Fruit fly (Drosophila melanogaster) whole organism, prepupa: ENCODE results near the gene CG12729.

Experiments
- Blimp-1 ChIP-seq: fragments of 200-800 bp; sonication (Bioruptor generic); optimal IDR thresholded peaks from 3 replicates; lab custom pipeline; 2017; ENCODE audit warnings: missing biosample characterization, missing genetic modification characterization, mild to moderate bottlenecking, moderate library complexity, missing genetic modification reagents
- CG10669 ChIP-seq: fragments of 200-800 bp; sonication (Bioruptor generic); optimal IDR thresholded peaks from 3 replicates; lab custom pipeline; 2018; ENCODE audit warnings: missing biosample characterization, mild to moderate bottlenecking, missing genetic modification characterization, moderate library complexity
- CG11294 ChIP-seq: fragments of 200-800 bp; sonication (Bioruptor generic); IDR thresholded peaks from 2 replicates; pipeline ENCODE4 v1.3.6; 2022; ENCODE audit warnings: missing biosample characterization, missing genetic modification characterization
- CG11762 ChIP-seq: fragments of 200-800 bp; sonication (Bioruptor generic); optimal IDR thresholded peaks from 3 replicates; lab custom pipeline; 2016; ENCODE audit warnings: missing biosample characterization, missing genetic modification characterization; ENCODE audit not compliant: insufficient read depth
- CG11902 ChIP-seq: fragments of 200-800 bp; sonication (Bioruptor generic); optimal IDR thresholded peaks from 3 replicates; lab custom pipeline; 2016; ENCODE audit warnings: missing biosample characterization, missing genetic modification characterization
- CG15336 ChIP-seq: fragments of 200-800 bp; sonication (Bioruptor generic); IDR thresholded peaks from 2 replicates; pipeline ENCODE4 v1.3.6; 2022; ENCODE audit warnings: missing biosample characterization, missing genetic modification characterization
- CG1621 ChIP-seq: fragments of 200-800 bp; sonication (Bioruptor generic); optimal IDR thresholded peaks from 3 replicates; lab custom pipeline; 2018; ENCODE audit warnings: missing biosample characterization, mild to moderate bottlenecking, missing genetic modification characterization
- CG16779 ChIP-seq: fragments of 200-800 bp; sonication (Bioruptor generic); optimal IDR thresholded peaks from 3 replicates; lab custom pipeline; 2017; ENCODE audit warnings: missing biosample characterization, mild to moderate bottlenecking, missing genetic modification characterization
- CG3032 ChIP-seq: fragments of 200-800 bp; optimal IDR thresholded peaks from 2 replicates; lab custom pipeline; 2019; ENCODE audit warnings: missing biosample characterization, mild to moderate bottlenecking, missing genetic modification characterization, moderate library complexity
- CG31627 ChIP-seq: fragments of 200-800 bp; sonication (Bioruptor generic); optimal IDR thresholded peaks from 3 replicates; lab custom pipeline; 2016; ENCODE audit warnings: missing biosample characterization, missing genetic modification characterization
- CG32006 ChIP-seq: fragments of 200-800 bp; sonication (Bioruptor generic); optimal IDR thresholded peaks from 3 replicates; lab custom pipeline; 2017; ENCODE audit warnings: missing biosample characterization, mild to moderate bottlenecking, missing genetic modification characterization
- CG34406 ChIP-seq: fragments of 200-800 bp; sonication (Bioruptor generic); optimal IDR thresholded peaks from 3 replicates; lab custom pipeline; 2016; ENCODE audit warnings: missing biosample characterization, missing genetic modification characterization
- CG4318 ChIP-seq: fragments of 200-800 bp; sonication (Bioruptor generic); optimal IDR thresholded peaks from 3 replicates; lab custom pipeline; 2017; ENCODE audit warnings: missing biosample characterization, mild to moderate bottlenecking, missing genetic modification characterization
- CG6276 ChIP-seq: fragments of 200-800 bp; sonication (Bioruptor generic); optimal IDR thresholded peaks from 2 replicates; lab custom pipeline; 2017; ENCODE audit warnings: missing biosample characterization, mild to moderate bottlenecking, missing genetic modification characterization
- CG6792 ChIP-seq: fragments of 200-800 bp; sonication (Bioruptor generic); optimal IDR thresholded peaks from 3 replicates; lab custom pipeline; 2016; ENCODE audit warnings: missing biosample characterization, missing genetic modification characterization
- CG6808 ChIP-seq: fragments of 200-800 bp; sonication (Bioruptor generic); optimal IDR thresholded peaks from 3 replicates; lab custom pipeline; 2017; ENCODE audit warnings: missing biosample characterization, missing genetic modification characterization, mild to moderate bottlenecking, moderate library complexity, missing genetic modification reagents
- CG6854 ChIP-seq: fragments of 200-800 bp; sonication (Bioruptor generic); optimal IDR thresholded peaks from 2 replicates; lab custom pipeline; 2017; ENCODE audit warnings: missing biosample characterization, mild to moderate bottlenecking, missing genetic modification characterization
- CG7368 ChIP-seq: fragments of 200-800 bp; sonication (Bioruptor generic); optimal IDR thresholded peaks from 3 replicates; lab custom pipeline; 2016; ENCODE audit warnings: missing biosample characterization, missing genetic modification characterization
- CG8119 ChIP-seq: fragments of 200-800 bp; sonication (Bioruptor generic); IDR thresholded peaks from 3 replicates; pipeline ENCODE4 v1.3.6; 2022; ENCODE audit warnings: missing biosample characterization, missing genetic modification characterization
- CG8632 ChIP-seq: fragments of 200-800 bp; sonication (Bioruptor generic); optimal IDR thresholded peaks from 3 replicates; lab custom pipeline; 2016; ENCODE audit warnings: missing biosample characterization, missing genetic modification characterization
- Eip75B ChIP-seq: fragments of 200-800 bp; sonication (Bioruptor generic); optimal IDR thresholded peaks from 3 replicates; lab custom pipeline; 2016; ENCODE audit warnings: missing biosample characterization, missing genetic modification characterization
- Eip78C ChIP-seq: fragments of 200-800 bp; sonication (Bioruptor generic); peaks from one replicate; lab custom pipeline; 2016; ENCODE audit warnings: missing biosample characterization, missing genetic modification characterization
- Eip93F ChIP-seq: fragments of 200-800 bp; sonication (Bioruptor generic); optimal IDR thresholded peaks from 2 replicates; lab custom pipeline; 2016; ENCODE audit warnings: missing biosample characterization, mild to moderate bottlenecking, missing genetic modification characterization
- Ets21C ChIP-seq: fragments of 200-800 bp; sonication (Bioruptor generic); optimal IDR thresholded peaks from 3 replicates; lab custom pipeline; 2016; ENCODE audit warnings: missing biosample characterization, missing genetic modification characterization
- Ets96B ChIP-seq: fragments of 200-800 bp; optimal IDR thresholded peaks from 2 replicates; lab custom pipeline; 2019; ENCODE audit warnings: missing biosample characterization, mild to moderate bottlenecking, missing genetic modification characterization, moderate library complexity
- Gug ChIP-seq: fragments of 200-800 bp; sonication (Bioruptor generic); IDR thresholded peaks from 2 replicates; pipeline ENCODE4 v1.3.6; 2022; ENCODE audit warnings: missing biosample characterization, missing genetic modification characterization
- Hr38 ChIP-seq: sonication (Bioruptor generic); optimal IDR thresholded peaks from 2 replicates; lab custom pipeline; 2016; ENCODE audit warnings: missing biosample characterization, missing genetic modification characterization
- Hr39 ChIP-seq: fragments of 200-800 bp; sonication (Bioruptor generic); optimal IDR thresholded peaks from 2 replicates; lab custom pipeline; 2016; ENCODE audit warnings: missing biosample characterization, missing genetic modification characterization
- Lpt ChIP-seq: fragments of 200-800 bp; sonication (Bioruptor generic); optimal IDR thresholded peaks from 3 replicates; lab custom pipeline; 2016; ENCODE audit warnings: missing biosample characterization, missing genetic modification characterization
- Met ChIP-seq: fragments of 200-800 bp; sonication (Bioruptor generic); optimal IDR thresholded peaks from 3 replicates; lab custom pipeline; 2016; ENCODE audit warnings: missing biosample characterization, missing genetic modification characterization
- OdsH ChIP-seq: fragments of 200-800 bp; sonication (Bioruptor generic); optimal IDR thresholded peaks from 3 replicates; lab custom pipeline; 2016; ENCODE audit warnings: missing biosample characterization, missing genetic modification characterization
- Sox102F ChIP-seq: fragments of 200-800 bp; sonication (Bioruptor generic); optimal IDR thresholded peaks from 2 replicates; lab custom pipeline; 2016; ENCODE audit warnings: missing biosample characterization, mild to moderate bottlenecking, missing genetic modification characterization
- Sox14 ChIP-seq: fragments of 200-800 bp; sonication (Bioruptor generic); optimal IDR thresholded peaks from 3 replicates; lab custom pipeline; 2016; ENCODE audit warnings: missing biosample characterization, missing genetic modification characterization
- Sox15 ChIP-seq: fragments of 200-800 bp; sonication (Bioruptor generic); optimal IDR thresholded peaks from 3 replicates; lab custom pipeline; 2016; ENCODE audit warnings: missing biosample characterization, missing genetic modification characterization
- achi ChIP-seq: fragments of 200-800 bp; sonication (Bioruptor generic); optimal IDR thresholded peaks from 3 replicates; lab custom pipeline; 2016; ENCODE audit warnings: missing biosample characterization, missing genetic modification characterization
- acj6 ChIP-seq: fragments of 200-800 bp; sonication (Bioruptor generic); optimal IDR thresholded peaks from 3 replicates; lab custom pipeline; 2016; ENCODE audit warnings: missing biosample characterization, missing genetic modification characterization
- cyc ChIP-seq: fragments of 200-800 bp; sonication (Bioruptor generic); optimal IDR thresholded peaks from 3 replicates; lab custom pipeline; 2016; ENCODE audit warnings: missing biosample characterization, missing genetic modification characterization
- dac ChIP-seq: fragments of 200-800 bp; sonication (Bioruptor generic); optimal IDR thresholded peaks from 2 replicates; lab custom pipeline; 2017; ENCODE audit warnings: missing biosample characterization, mild to moderate bottlenecking, missing genetic modification characterization
- eg ChIP-seq: fragments of 200-800 bp; sonication (Bioruptor generic); IDR thresholded peaks from 3 replicates; pipeline ENCODE4 v1.3.6; 2022; ENCODE audit warnings: missing biosample characterization, missing genetic modification characterization
- esn ChIP-seq: fragments of 200-800 bp; sonication (Bioruptor generic); optimal IDR thresholded peaks from 2 replicates; lab custom pipeline; 2016; ENCODE audit warnings: missing biosample characterization, mild to moderate bottlenecking, missing genetic modification characterization, moderate library complexity
- fd85E ChIP-seq: fragments of 200-800 bp; sonication (Bioruptor generic); optimal IDR thresholded peaks from 3 replicates; lab custom pipeline; 2016; ENCODE audit warnings: missing biosample characterization, missing genetic modification characterization
- fkh ChIP-seq: fragments of 200-800 bp; sonication (Bioruptor generic); optimal IDR thresholded peaks from 3 replicates; lab custom pipeline; 2017; ENCODE audit warnings: missing biosample characterization, mild to moderate bottlenecking, missing genetic modification characterization, moderate library complexity
- lz ChIP-seq: fragments of 200-800 bp; sonication (Bioruptor generic); optimal IDR thresholded peaks from 3 replicates; lab custom pipeline; 2016; ENCODE audit warnings: missing biosample characterization, missing genetic modification characterization
- net ChIP-seq: fragments of 200-800 bp; sonication (Bioruptor generic); optimal IDR thresholded peaks from 3 replicates; lab custom pipeline; 2016; ENCODE audit warnings: missing biosample characterization, missing genetic modification characterization
- pdm3 ChIP-seq: fragments of 200-800 bp; sonication (Bioruptor generic); optimal IDR thresholded peaks from 3 replicates; lab custom pipeline; 2016; ENCODE audit warnings: missing biosample characterization, missing genetic modification characterization
- salr ChIP-seq, 2 experiments: fragments of 200-800 bp; sonication (Bioruptor generic); optimal IDR thresholded peaks; 3 replicates each; lab custom pipeline; 2016 to 2018; ENCODE audit warnings: missing biosample characterization in 2 of 2, missing genetic modification characterization in 2 of 2, mild to moderate bottlenecking in 1 of 2
- spab ChIP-seq: fragments of 200-800 bp; sonication (Bioruptor generic); optimal IDR thresholded peaks from 2 replicates; lab custom pipeline; 2017; ENCODE audit warnings: missing biosample characterization, mild to moderate bottlenecking, missing genetic modification characterization, missing genetic modification reagents
- ss ChIP-seq, 2 experiments: fragments of 200-800 bp; sonication (Bioruptor generic); optimal IDR thresholded peaks; 2 replicates in 1 of 2; 3 replicates in 1 of 2; lab custom pipeline; 2017 to 2018; ENCODE audit warnings: mild to moderate bottlenecking in 2 of 2, missing biosample characterization in 2 of 2, missing genetic modification characterization in 2 of 2, moderate library complexity in 1 of 2
- svp ChIP-seq: fragments of 200-800 bp; sonication (Bioruptor generic); peaks from one replicate; lab custom pipeline; 2016; ENCODE audit warnings: missing biosample characterization, missing genetic modification characterization
- vri ChIP-seq: fragments of 200-800 bp; sonication (Bioruptor generic); optimal IDR thresholded peaks from 3 replicates; lab custom pipeline; 2016; ENCODE audit warnings: missing biosample characterization, mild to moderate bottlenecking, missing genetic modification characterization

The CG12729 gene

DNA sequence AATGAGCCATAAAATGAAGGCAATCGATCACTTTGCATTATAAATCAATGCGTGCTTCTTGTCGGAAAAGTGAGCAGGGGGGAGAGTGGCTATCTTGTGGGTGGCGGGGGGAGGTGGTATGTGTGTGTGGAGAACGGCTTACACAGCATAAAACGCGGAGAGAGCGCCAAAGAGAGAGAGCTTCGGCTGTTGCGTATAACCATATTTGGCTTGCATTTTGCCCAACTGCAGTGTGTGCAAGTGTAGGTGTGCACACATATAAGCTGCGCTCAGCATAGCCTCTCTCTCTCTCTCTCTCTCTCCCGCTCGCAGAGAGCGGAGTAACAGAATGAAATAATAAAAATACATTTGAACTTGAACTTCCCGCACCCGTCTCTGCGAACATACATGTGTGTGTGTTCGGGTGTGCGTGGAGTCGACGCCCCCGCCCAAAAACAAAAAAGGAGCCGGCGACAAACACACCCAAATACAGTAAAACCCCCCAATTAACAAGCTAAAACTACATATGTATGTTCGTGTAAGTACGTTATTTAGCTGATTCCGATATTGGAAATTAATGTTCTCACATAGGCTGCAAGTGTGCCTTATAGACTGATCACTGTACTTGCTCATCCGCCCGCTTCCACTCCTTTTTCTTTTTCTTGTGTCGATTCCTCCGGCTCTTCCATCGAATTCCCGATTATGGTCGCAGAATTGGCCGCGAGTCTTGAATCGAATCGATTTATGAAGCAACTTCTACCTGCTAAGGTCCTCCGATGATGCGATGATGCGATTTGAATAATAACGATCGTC lies 41.9 kb downstream of the CG12729 start:
- TF ChIP-seq Sox15 (GFP tag; lab: Kevin White, UChicago), result peak; percentile 68
- 0 out of 2 replicates have a peak, but pooled peaks have one; percentile 12 for TF ChIP-seq CG11294 (GFP tag; lab: Robert Waterston, UW)
- TF ChIP-seq fd85E, result peak; percentile 34
- no peak for TF ChIP-seq Blimp-1 (GFP tag; lab: Kevin White, UChicago)
- TF ChIP-seq CG6276 (GFP tag; lab: Kevin White, UChicago), result no peak
- peak; percentile 91 for TF ChIP-seq Hr39 (GFP tag; lab: Kevin White, UChicago)
- peak; percentile 82 for TF ChIP-seq Ets96B
- no peak for TF ChIP-seq CG4318 (GFP tag; lab: Kevin White, UChicago)
- TF ChIP-seq Hr38 (GFP tag; lab: Kevin White, UChicago), result no peak
- peak; percentile 73 for TF ChIP-seq CG3032
- peak; percentile 59 for TF ChIP-seq CG11762
- TF ChIP-seq esn (GFP tag; lab: Kevin White, UChicago), result peak; percentile 90
- TF ChIP-seq lz, result peak; percentile 91
- TF ChIP-seq CG16779 (tag; lab: Kevin White, UChicago), result peak; percentile 64
- TF ChIP-seq fkh, result no peak
- peak; percentile 82 for TF ChIP-seq OdsH (GFP tag; lab: Kevin White, UChicago)
- peak; percentile 89 for TF ChIP-seq Eip75B (GFP tag; lab: Kevin White, UChicago)
- peak; percentile 87 for TF ChIP-seq CG7368 (GFP tag; lab: Kevin White, UChicago)
- TF ChIP-seq pdm3 (GFP tag; lab: Kevin White, UChicago), result peak; percentile 84
- TF ChIP-seq CG6854 (GFP tag; lab: Kevin White, UChicago), result peak; percentile 78
- TF ChIP-seq Sox14 (GFP tag; lab: Kevin White, UChicago), result peak; percentile 89
- TF ChIP-seq CG32006, result peak; percentile 69
- TF ChIP-seq acj6 (GFP tag; lab: Kevin White, UChicago), result peak; percentile 85
- peak; percentile 59 for TF ChIP-seq Gug (GFP tag; lab: Robert Waterston, UW)
- peak; percentile 76 for TF ChIP-seq spab (GFP tag; lab: Kevin White, UChicago)
- peak; percentile 15 to 72 for TF ChIP-seq salr (GFP tag; optimal IDR thresholded peaks at IDR 0.05; lab: Kevin White, UChicago)
- peak; percentile 81 for TF ChIP-seq net
- peak; percentile 95 for TF ChIP-seq svp (GFP tag; lab: Kevin White, UChicago)
- peak; percentile 83 for TF ChIP-seq Ets21C (GFP tag; lab: Kevin White, UChicago)
- TF ChIP-seq CG8119 (GFP tag; lab: Robert Waterston, UW), result peak; percentile 67; the same call in 2 of the 3 replicates
- peak; percentile 86 for TF ChIP-seq CG6792 (GFP tag; lab: Kevin White, UChicago)
- TF ChIP-seq dac (GFP tag; lab: Kevin White, UChicago), result no peak
- peak; percentile 78 for TF ChIP-seq CG10669
- peak; percentile 93 for TF ChIP-seq Met
- peak; percentile 77 for TF ChIP-seq CG8632
- peak; percentile 69 for TF ChIP-seq eg (GFP tag; lab: Robert Waterston, UW)
- peak; percentile 89 for TF ChIP-seq Sox102F (GFP tag; lab: Kevin White, UChicago)
- TF ChIP-seq CG6808 (GFP tag; lab: Kevin White, UChicago), result peak; percentile 75
- peak; percentile 90 for TF ChIP-seq CG31627 (GFP tag; lab: Kevin White, UChicago)
- peak; percentile 42 for TF ChIP-seq Eip93F (GFP tag; lab: Kevin White, UChicago)
- TF ChIP-seq CG15336, result peak; percentile 51; the same call in 1 of the 2 replicates
- TF ChIP-seq Lpt (GFP tag; lab: Kevin White, UChicago), result peak; percentile 62
- TF ChIP-seq CG11902 (GFP tag; lab: Kevin White, UChicago), result peak; percentile 78
- peak; percentile 83 for TF ChIP-seq CG34406 (GFP tag; lab: Kevin White, UChicago)
- TF ChIP-seq vri (GFP tag; lab: Kevin White, UChicago), result peak; percentile 83
- TF ChIP-seq Eip78C (GFP tag; lab: Kevin White, UChicago), result peak; percentile 93
- peak; percentile 77 to 82 for TF ChIP-seq ss (GFP tag; optimal IDR thresholded peaks at IDR 0.05; lab: Kevin White, UChicago)
- TF ChIP-seq CG1621 (tag; lab: Kevin White, UChicago), result peak; percentile 83
- peak; percentile 85 for TF ChIP-seq achi (GFP tag; lab: Kevin White, UChicago)
- TF ChIP-seq cyc (GFP tag; lab: Kevin White, UChicago), result peak; percentile 90
